Worm (Caenorhabditis elegans) whole organism, L3 larva: ENCODE measurements around the gene algn-8.

Source experiments
- R02D3.7 ChIP-seq: fragments of 150-350 bp; optimal IDR thresholded peaks from 2 replicates; lab custom pipeline; 2014; ENCODE audit warnings: missing biosample characterization, missing genetic modification characterization
- ama-1 ChIP-seq: fragments of 150-350 bp; optimal IDR thresholded peaks from 2 replicates; lab custom pipeline; 2018
- ceh-16 ChIP-seq: sonication (generic microtip); optimal IDR thresholded peaks from 2 replicates; lab custom pipeline; 2017; ENCODE audit warnings: missing biosample characterization, missing genetic modification characterization
- ceh-28 ChIP-seq: fragments of 150-350 bp; optimal IDR thresholded peaks from 2 replicates; lab custom pipeline; 2014; ENCODE audit warnings: missing biosample characterization, missing genetic modification reagents, missing genetic modification characterization
- ceh-82 ChIP-seq: fragments of 150-350 bp; optimal IDR thresholded peaks from 2 replicates; lab custom pipeline; 2014; ENCODE audit warnings: missing biosample characterization, missing genetic modification characterization
- daf-12 ChIP-seq: fragments of 150-350 bp; optimal IDR thresholded peaks from 2 replicates; lab custom pipeline; 2014; ENCODE audit warnings: missing biosample characterization, missing genetic modification reagents, missing genetic modification characterization
- egl-5 ChIP-seq: fragments of 150-350 bp; optimal IDR thresholded peaks from 2 replicates; lab custom pipeline; 2017; ENCODE audit warnings: missing biosample characterization, missing genetic modification reagents, missing genetic modification characterization, inconsistent platforms
- elt-1 ChIP-seq: fragments of 150-350 bp; optimal IDR thresholded peaks from 2 replicates; lab custom pipeline; 2014; ENCODE audit warnings: missing biosample characterization, missing genetic modification characterization
- elt-2 ChIP-seq: sonication (generic microtip); optimal IDR thresholded peaks from 2 replicates; lab custom pipeline; 2016; ENCODE audit warnings: missing genetic modification reagents, mild to moderate bottlenecking, missing genetic modification characterization, missing compliant biosample characterization
- elt-3 ChIP-seq, 3 experiments: fragments of 150-350 bp in 1 of 3; sonication (generic microtip) in 2 of 3; optimal IDR thresholded peaks; 2 replicates in 2 of 3; 4 replicates in 1 of 3; lab custom pipeline; 2014 to 2017; ENCODE audit warnings: missing biosample characterization in 3 of 3, missing genetic modification characterization in 3 of 3
- fkh-10 ChIP-seq: sonication (generic microtip); optimal IDR thresholded peaks from 2 replicates; lab custom pipeline; 2017; ENCODE audit warnings: missing biosample characterization, missing genetic modification reagents, missing genetic modification characterization
- fkh-2 ChIP-seq: fragments of 150-350 bp; optimal IDR thresholded peaks from 2 replicates; lab custom pipeline; 2014; ENCODE audit warnings: missing biosample characterization, missing genetic modification reagents, missing genetic modification characterization
- fos-1 ChIP-seq: fragments of 150-350 bp; optimal IDR thresholded peaks from 2 replicates; lab custom pipeline; 2014; ENCODE audit warnings: missing biosample characterization, missing genetic modification characterization
- hmg-11 ChIP-seq: sonication (generic microtip); optimal IDR thresholded peaks from 2 replicates; lab custom pipeline; 2016; ENCODE audit warnings: missing genetic modification characterization, missing compliant biosample characterization
- jun-1 ChIP-seq: fragments of 150-350 bp; optimal IDR thresholded peaks from 2 replicates; lab custom pipeline; 2014; ENCODE audit warnings: missing biosample characterization, missing genetic modification reagents, missing genetic modification characterization
- lin-15B ChIP-seq: fragments of 150-350 bp; optimal IDR thresholded peaks from 2 replicates; lab custom pipeline; 2014; ENCODE audit warnings: missing biosample characterization, missing genetic modification characterization
- lsy-12 ChIP-seq: sonication (generic microtip); optimal IDR thresholded peaks from 2 replicates; lab custom pipeline; 2016; ENCODE audit warnings: mild to moderate bottlenecking, missing genetic modification characterization, missing compliant biosample characterization
- mdl-1 ChIP-seq: fragments of 150-350 bp; optimal IDR thresholded peaks from 2 replicates; lab custom pipeline; 2014; ENCODE audit warnings: missing biosample characterization, missing genetic modification characterization
- mml-1 ChIP-seq: fragments of 150-350 bp; sonication (generic microtip); optimal IDR thresholded peaks from 3 replicates; lab custom pipeline; 2014; ENCODE audit warnings: missing biosample characterization, missing genetic modification characterization
- nfya-1 ChIP-seq: sonication (generic microtip); optimal IDR thresholded peaks from 2 replicates; lab custom pipeline; 2017; ENCODE audit warnings: missing genetic modification characterization, mild to moderate bottlenecking, missing compliant biosample characterization, antibody characterized with exemption, moderate library complexity; ENCODE audit not compliant: insufficient read depth
- nhr-11 ChIP-seq: fragments of 150-350 bp; optimal IDR thresholded peaks from 2 replicates; lab custom pipeline; 2014; ENCODE audit warnings: missing biosample characterization, missing genetic modification characterization
- nhr-12 ChIP-seq: fragments of 150-350 bp; optimal IDR thresholded peaks from 2 replicates; lab custom pipeline; 2014; ENCODE audit warnings: missing biosample characterization, missing genetic modification characterization
- nhr-23 ChIP-seq: fragments of 150-350 bp; optimal IDR thresholded peaks from 2 replicates; lab custom pipeline; 2014; ENCODE audit warnings: missing biosample characterization, missing genetic modification reagents, missing genetic modification characterization
- nhr-237 ChIP-seq: fragments of 150-350 bp; optimal IDR thresholded peaks from 2 replicates; lab custom pipeline; 2014; ENCODE audit warnings: missing biosample characterization, missing genetic modification characterization
- nhr-28 ChIP-seq: fragments of 150-350 bp; optimal IDR thresholded peaks from 2 replicates; lab custom pipeline; 2014; ENCODE audit warnings: missing biosample characterization, missing genetic modification characterization
- nhr-43 ChIP-seq: sonication (generic microtip); optimal IDR thresholded peaks from 2 replicates; lab custom pipeline; 2016; ENCODE audit warnings: mild to moderate bottlenecking, missing genetic modification characterization, missing compliant biosample characterization; ENCODE audit not compliant: poor library complexity, severe bottlenecking
- nhr-67 ChIP-seq: fragments of 150-350 bp; optimal IDR thresholded peaks from 2 replicates; lab custom pipeline; 2014; ENCODE audit warnings: missing biosample characterization, missing genetic modification characterization
- nhr-77 ChIP-seq: fragments of 150-350 bp; optimal IDR thresholded peaks from 2 replicates; lab custom pipeline; 2014; ENCODE audit warnings: missing biosample characterization, missing genetic modification characterization
- pha-4 ChIP-seq: fragments of 150-350 bp; optimal IDR thresholded peaks from 2 replicates; lab custom pipeline; 2014; ENCODE audit warnings: missing biosample characterization, missing genetic modification reagents, missing genetic modification characterization
- sea-2 ChIP-seq: fragments of 150-350 bp; sonication (generic microtip); optimal IDR thresholded peaks from 4 replicates; lab custom pipeline; 2014; ENCODE audit warnings: missing biosample characterization, missing genetic modification reagents, missing genetic modification characterization
- skn-1 ChIP-seq: fragments of 150-350 bp; optimal IDR thresholded peaks from 2 replicates; lab custom pipeline; 2014; ENCODE audit warnings: missing biosample characterization, missing genetic modification characterization
- snpc-4 ChIP-seq: fragments of 150-350 bp; optimal IDR thresholded peaks from 2 replicates; lab custom pipeline; 2014; ENCODE audit warnings: missing biosample characterization, missing genetic modification characterization
- tbx-2 ChIP-seq: sonication (generic microtip); optimal IDR thresholded peaks from 2 replicates; lab custom pipeline; 2016; ENCODE audit warnings: mild to moderate bottlenecking, missing genetic modification characterization, missing compliant biosample characterization
- zag-1 ChIP-seq: fragments of 150-350 bp; optimal IDR thresholded peaks from 2 replicates; lab custom pipeline; 2014; ENCODE audit warnings: missing biosample characterization, missing genetic modification characterization
- ztf-11 ChIP-seq: fragments of 150-350 bp; optimal IDR thresholded peaks from 2 replicates; lab custom pipeline; 2014; ENCODE audit warnings: missing biosample characterization, missing genetic modification characterization
- ztf-4 ChIP-seq: fragments of 150-350 bp; optimal IDR thresholded peaks from 2 replicates; lab custom pipeline; 2014; ENCODE audit warnings: missing biosample characterization, missing genetic modification characterization

The algn-8 gene

DNA sequence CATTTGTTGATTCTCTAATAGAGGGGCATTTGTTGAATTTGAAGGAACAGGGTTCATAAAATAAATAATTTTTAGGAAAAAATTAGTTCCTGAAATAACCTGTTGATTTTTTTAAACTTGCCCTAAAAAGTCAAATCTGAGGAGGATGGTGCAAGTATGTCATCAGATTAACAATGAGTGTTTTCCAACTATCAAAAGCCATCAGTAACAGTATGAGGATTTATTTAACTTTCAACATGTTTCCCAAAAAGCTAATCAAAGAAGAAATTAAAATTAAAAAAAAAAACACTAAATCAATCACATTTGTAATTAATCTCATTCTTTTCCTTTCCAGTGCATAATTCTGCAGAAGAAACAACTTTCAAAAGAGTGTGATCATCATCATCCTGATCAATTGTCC lies 26.7 kb downstream of the algn-8 start, which contains the start of gene chil-5:
TSS of gene chil-5 (minus strand) at position 101 of the 400 bp plus-strand sequence.
- TF ChIP-seq tbx-2 (tag; lab: Kevin White, UChicago) (no peak), elt-2 (tag; lab: Kevin White, UChicago) (no peak), ceh-82 (tag; lab: Kevin White, UChicago) (no peak), ztf-4 (tag; lab: Kevin White, UChicago) (no peak), snpc-4 (tag; lab: Kevin White, UChicago) (no peak), mdl-1 (tag; lab: Kevin White, UChicago) (no peak), zag-1 (tag; lab: Kevin White, UChicago) (no peak), pha-4 (tag; lab: Kevin White, UChicago) (no peak), mml-1 (tag; lab: Kevin White, UChicago) (no peak), ztf-11 (tag; lab: Kevin White, UChicago) (no peak), lsy-12 (tag; lab: Kevin White, UChicago) (no peak), nhr-12 (no peak), R02D3.7 (tag; lab: Kevin White, UChicago) (no peak), hmg-11 (tag; lab: Kevin White, UChicago) (no peak), ama-1 (lab: Kevin White, UChicago) (no peak), elt-1 (tag; lab: Kevin White, UChicago) (no peak), nhr-11 (tag; lab: Kevin White, UChicago) (no peak), nhr-28 (tag; lab: Kevin White, UChicago) (no peak), lin-15B (tag; lab: Kevin White, UChicago) (no peak), ceh-28 (tag; lab: Kevin White, UChicago) (no peak)

ce11 chrII:9857791-9858190 lies 28.5 kb downstream of the algn-8 start, which contains the start of gene chil-6:
chil-6 (minus strand) TSS chrII:9857891.
- no peak for TF ChIP-seq elt-3 (tag; optimal IDR thresholded peaks at IDR 0.05; lab: Kevin White, UChicago)
- no peak for TF ChIP-seq fkh-2 (tag; lab: Kevin White, UChicago)
- TF ChIP-seq nhr-237 = no peak
- TF ChIP-seq nhr-43 = no peak
- TF ChIP-seq tbx-2 (tag; lab: Kevin White, UChicago) = no peak
- no peak for TF ChIP-seq nhr-77
- TF ChIP-seq pha-4 (tag; lab: Kevin White, UChicago) = no peak

- no peak for TF ChIP-seq nhr-23
These were observed 30.6 kb downstream of the algn-8 start, which contains the start of gene chil-4 for ce11 chrII:9855620-9856019. chil-4 (minus strand) TSS chrII:9855720.

DNA sequence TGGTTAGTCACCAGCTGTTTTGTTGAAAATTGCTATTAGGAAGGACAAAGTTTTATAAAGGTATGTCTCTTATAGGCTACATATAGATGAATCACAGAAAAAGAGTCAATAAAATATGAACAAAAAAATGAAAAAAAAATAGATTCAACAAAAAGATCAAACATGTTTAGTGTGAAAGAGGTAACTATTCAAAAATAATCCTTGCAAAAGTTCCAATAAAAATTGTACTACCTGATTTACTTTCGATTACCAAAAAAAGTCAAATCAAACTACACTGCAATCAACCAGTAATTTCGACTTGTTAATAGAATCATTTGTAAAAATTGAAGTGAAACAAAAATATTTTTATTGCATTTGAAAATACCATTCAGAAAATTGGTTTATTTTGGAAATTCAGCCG lies 35.3 kb downstream of the algn-8 start, which contains the start of gene ZK938.10:
TSS of gene ZK938.10 (minus strand) at position 101 of the 400 bp plus-strand sequence.
- TF ChIP-seq lin-15B (tag; lab: Kevin White, UChicago) = no peak
- TF ChIP-seq nfya-1 (tag; lab: Kevin White, UChicago) = no peak
- TF ChIP-seq elt-3 (tag; optimal IDR thresholded peaks at IDR 0.05; lab: Kevin White, UChicago) = no peak

DNA sequence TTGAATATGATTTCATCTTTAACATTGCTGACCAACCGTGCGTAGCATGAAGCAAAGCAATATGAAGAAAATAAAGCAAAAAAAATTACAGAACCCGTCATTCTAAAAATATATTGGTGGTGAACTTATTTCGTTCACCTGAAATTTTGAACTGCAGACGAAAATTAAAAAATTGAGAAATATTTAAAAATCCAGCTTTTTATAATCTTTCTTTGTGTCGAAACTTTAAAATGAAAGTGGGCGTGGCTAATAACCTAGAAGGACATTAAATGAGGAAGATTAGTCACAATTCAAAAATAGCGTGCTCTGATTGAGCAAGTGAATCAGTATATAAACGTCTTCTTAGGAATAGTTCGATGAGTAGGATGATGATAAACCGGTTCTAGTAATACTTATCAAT lies 36.7 kb downstream of the algn-8 start, which contains the start of gene old-2:
TSS of gene old-2 (minus strand) at position 101 of the 400 bp plus-strand sequence.
- no peak for TF ChIP-seq nhr-67 (tag; lab: Kevin White, UChicago)
- TF ChIP-seq egl-5 (tag; lab: Kevin White, UChicago) = no peak

- no peak for TF ChIP-seq nhr-11 (tag; lab: Kevin White, UChicago)
- no peak for TF ChIP-seq fos-1
- no peak for TF ChIP-seq skn-1 (tag; lab: Kevin White, UChicago)
- TF ChIP-seq ceh-16 (tag; lab: Kevin White, UChicago) = no peak
- no peak for TF ChIP-seq pha-4 (tag; lab: Kevin White, UChicago)
- no peak for TF ChIP-seq ceh-28 (tag; lab: Kevin White, UChicago)
- TF ChIP-seq daf-12 (tag; lab: Kevin White, UChicago) = no peak
- no peak for TF ChIP-seq nhr-67 (tag; lab: Kevin White, UChicago)
- no peak for TF ChIP-seq nhr-23
- TF ChIP-seq ztf-11 (tag; lab: Kevin White, UChicago) = no peak
- no peak for TF ChIP-seq mdl-1 (tag; lab: Kevin White, UChicago)
- no peak for TF ChIP-seq sea-2 (GFP tag; lab: Kevin White, UChicago)
- no peak for TF ChIP-seq elt-1 (tag; lab: Kevin White, UChicago)
- TF ChIP-seq R02D3.7 (tag; lab: Kevin White, UChicago) = no peak
- TF ChIP-seq ama-1 (lab: Kevin White, UChicago) = no peak
- TF ChIP-seq fkh-10 (GFP tag; lab: Kevin White, UChicago) = no peak
- TF ChIP-seq nhr-28 (tag; lab: Kevin White, UChicago) = no peak
- TF ChIP-seq jun-1 (tag; lab: Kevin White, UChicago) = no peak
These were observed 41.0 kb downstream of the algn-8 start, which contains the start of gene chil-9 for ce11 chrII:9845239-9845638. chil-9 (minus strand) TSS chrII:9845339.
